Fruit fly (Drosophila melanogaster): Measurements from ENCODE around the gene tnc.

Gene tnc

dm6 chr3R:25070871-25071270 is 86.7 kb downstream of the tnc start, which contains the start of gene CG11836:
Gene CG11836, plus strand, starts transcription at chr3R:25071126.
- no peak for TF ChIP-seq usp (GFP tag; optimal IDR thresholded peaks at IDR 0.05)
- TF ChIP-seq CrebA (GFP tag; optimal IDR thresholded peaks at IDR 0.05; ENCODE audit: borderline replicate concordance), result no peak
